Worm (Caenorhabditis elegans) whole organism, dauer: ENCODE measurements around the gene gldc-1.

Experiments
- unc-62 ChIP-seq: sonication (generic microtip); optimal IDR thresholded peaks from 2 replicates; lab custom pipeline; 2017; ENCODE audit warnings: missing biosample characterization, missing genetic modification reagents, missing genetic modification characterization

The gldc-1 gene

DNA sequence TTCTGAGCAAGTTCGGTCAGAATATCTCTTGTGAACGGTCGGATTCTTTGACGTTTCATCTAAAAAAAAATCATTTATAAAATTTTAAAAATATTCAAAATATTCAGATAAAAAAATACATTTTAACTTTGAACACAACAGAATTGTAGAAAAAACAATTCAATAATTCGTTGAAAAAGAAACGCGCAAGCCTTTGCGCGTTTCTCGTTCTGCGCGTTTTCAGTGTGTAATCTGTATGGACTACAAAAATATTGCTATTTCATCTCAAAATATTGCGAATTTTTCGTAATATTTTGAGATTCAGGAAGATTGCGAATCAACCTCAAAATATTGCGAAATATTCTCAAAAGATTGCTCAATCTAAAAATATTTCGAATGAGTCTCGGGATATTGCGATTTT lies 5.7 kb downstream of the gldc-1 start, which contains the start of gene R12C12.7:
Gene R12C12.7 (minus strand): TSS at position 59 of the 400 bp plus-strand sequence.
- no peak for TF ChIP-seq unc-62 (GFP tag; lab: Kevin White, UChicago)

DNA sequence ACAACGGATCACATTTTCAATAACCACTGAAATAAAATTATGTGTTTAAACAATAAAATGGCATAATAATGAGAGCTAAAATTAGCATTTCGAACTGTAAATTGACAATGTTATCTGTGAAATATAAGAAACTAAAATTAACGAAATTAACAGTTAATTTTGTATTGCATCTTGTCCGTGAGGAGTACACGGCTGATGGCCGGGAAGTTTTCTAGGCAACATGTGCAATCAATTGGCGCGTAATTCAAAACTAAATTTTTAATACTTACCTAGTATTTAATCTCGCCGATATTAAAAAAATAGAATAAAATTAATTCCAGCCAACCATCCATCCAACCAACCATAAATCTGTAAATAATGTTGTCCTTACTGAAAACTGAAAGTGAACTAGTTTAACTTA lies 11.3 kb downstream of the gldc-1 start:
- no peak for TF ChIP-seq unc-62 (GFP tag; lab: Kevin White, UChicago)

DNA sequence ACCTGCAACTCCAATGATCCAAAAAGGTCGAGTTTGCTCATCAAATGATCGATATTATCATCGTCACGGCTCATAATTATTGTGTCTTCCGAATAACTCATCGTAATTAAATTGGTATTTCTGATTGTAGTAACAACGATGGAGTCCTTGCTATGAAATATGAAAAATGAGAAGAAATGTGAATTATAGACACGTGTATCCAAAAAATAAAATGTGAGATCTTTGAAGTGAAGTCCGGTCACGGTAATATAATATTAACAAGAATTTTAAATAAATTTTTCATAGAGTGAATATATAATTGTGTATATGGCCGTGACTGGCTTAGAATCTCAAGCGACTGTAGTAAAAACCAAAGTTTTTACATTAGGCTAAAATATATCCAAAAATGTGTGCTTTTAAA lies 16.8 kb downstream of the gldc-1 start, which contains the start of gene H12I13.1:
Gene H12I13.1 (minus strand): TSS at position 101 of the 400 bp plus-strand sequence.
- no peak for TF ChIP-seq unc-62 (GFP tag; lab: Kevin White, UChicago)

DNA sequence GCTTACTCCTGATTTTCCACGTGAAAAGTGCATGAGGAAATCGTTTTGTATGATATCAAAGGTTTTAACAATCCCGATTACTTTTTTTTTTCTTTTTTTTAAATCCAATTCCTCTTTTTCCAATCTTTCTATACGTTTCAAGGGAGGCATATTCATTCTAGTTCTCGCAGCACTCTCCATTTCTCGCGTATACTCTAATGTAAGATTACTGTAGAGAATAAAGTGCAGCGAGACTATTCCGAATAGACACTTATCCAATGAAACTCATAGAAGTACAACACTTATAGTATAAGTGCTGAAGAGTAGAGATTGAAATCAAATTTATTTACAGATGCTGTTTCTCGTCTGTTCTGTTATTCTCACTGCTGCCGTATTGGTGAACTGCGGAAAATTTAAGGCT lies 27.4 kb downstream of the gldc-1 start, which contains the start of gene H12I13.6:
Gene H12I13.6 (plus strand): TSS at position 301 of the 400 bp plus-strand sequence.
- no peak for TF ChIP-seq unc-62 (GFP tag; lab: Kevin White, UChicago)

DNA sequence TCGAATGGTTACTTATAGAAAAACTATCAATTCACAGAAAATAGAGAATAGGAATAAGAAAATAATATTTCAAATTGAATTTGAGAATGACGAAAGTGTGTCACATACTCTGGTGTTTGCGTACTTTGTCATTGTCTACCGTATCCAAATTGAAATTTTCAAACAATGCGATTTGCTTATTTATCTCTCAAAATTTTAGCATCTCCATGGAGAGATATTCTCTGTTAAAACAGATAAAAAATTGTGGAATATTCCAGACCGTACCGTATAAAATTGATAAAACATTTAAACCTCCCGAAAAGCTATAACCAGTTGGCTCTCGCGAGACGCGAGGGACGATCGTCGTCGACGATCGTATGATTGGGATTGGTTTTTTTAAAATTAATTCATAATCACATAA lies 30.5 kb downstream of the gldc-1 start, which contains the start of gene fbf-1:
Gene fbf-1 (minus strand): TSS at position 101 of the 400 bp plus-strand sequence.
- no peak for TF ChIP-seq unc-62 (GFP tag; lab: Kevin White, UChicago)

DNA sequence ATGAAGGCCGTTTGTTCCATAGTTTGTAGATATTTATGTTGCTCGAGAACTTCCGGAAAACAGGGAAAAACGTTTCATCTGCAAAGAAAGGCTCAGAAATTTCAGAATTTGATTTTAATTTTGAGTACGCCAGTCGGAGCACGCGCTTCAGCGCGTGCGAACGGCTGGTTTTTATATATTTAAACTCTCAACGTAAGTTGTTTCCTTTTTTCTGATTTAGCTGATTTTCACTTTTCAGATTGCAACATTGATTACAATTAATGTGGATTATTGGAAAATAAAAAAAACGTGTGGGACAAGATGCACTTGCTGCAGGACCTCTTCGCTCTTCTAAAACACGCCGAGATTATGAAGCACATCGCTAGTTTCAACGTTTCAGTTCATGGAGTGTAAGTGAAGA lies 32.4 kb downstream of the gldc-1 start, which contains the start of gene F21H12.3:
Gene F21H12.3 (plus strand): TSS at position 301 of the 400 bp plus-strand sequence.
- TF ChIP-seq unc-62 (GFP tag; lab: Kevin White, UChicago), result no peak

DNA sequence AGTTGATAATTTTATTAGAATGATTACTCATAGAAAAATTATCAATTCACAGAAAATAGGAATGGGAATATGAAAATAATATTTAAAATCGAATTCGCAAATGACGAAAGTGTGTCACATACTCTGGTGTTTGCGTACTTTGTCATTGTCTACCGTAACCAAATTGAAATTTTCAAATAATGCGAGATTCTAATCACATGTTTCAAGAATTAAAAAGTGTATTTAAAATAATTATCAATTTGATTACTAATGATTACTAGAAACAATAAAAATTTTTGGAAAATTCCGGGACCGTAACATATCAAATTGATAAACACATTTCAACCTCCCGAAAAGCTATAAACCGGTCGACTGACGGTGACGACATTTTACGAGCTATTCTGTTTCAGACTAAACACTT lies 41.2 kb downstream of the gldc-1 start, which contains the start of the genes fbf-2 and nspg-3:
Gene fbf-2 (minus strand): TSS at position 101 of the 400 bp plus-strand sequence.
Gene nspg-3 (plus strand): TSS at position 388 of the 400 bp plus-strand sequence.
- no peak for TF ChIP-seq unc-62 (GFP tag; lab: Kevin White, UChicago)

DNA sequence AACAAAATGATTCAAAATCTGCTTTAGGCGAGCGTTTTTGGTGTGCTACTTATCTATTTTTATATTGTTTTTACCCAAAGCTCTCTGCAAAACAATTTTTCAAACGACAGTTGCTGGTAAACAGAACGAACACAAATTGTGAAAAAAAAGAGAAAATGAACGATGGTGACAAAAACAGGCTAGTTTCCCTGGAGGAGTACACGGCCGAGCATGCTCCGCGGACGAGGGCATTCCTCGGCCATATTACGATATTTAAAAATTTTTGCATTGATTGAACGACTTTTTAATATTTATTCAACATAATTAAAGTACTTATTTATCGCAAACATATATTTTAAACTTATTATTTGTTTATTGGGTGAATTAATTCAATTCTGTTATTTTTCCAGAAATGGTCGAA lies 47.2 kb downstream of the gldc-1 start, which contains the start of the genes tpp-2 and rbbp-5:
Gene tpp-2 (minus strand): TSS at position 157 of the 400 bp plus-strand sequence.
Gene rbbp-5 (plus strand): TSS at position 390 of the 400 bp plus-strand sequence.
- no peak for TF ChIP-seq unc-62 (GFP tag; lab: Kevin White, UChicago)

DNA sequence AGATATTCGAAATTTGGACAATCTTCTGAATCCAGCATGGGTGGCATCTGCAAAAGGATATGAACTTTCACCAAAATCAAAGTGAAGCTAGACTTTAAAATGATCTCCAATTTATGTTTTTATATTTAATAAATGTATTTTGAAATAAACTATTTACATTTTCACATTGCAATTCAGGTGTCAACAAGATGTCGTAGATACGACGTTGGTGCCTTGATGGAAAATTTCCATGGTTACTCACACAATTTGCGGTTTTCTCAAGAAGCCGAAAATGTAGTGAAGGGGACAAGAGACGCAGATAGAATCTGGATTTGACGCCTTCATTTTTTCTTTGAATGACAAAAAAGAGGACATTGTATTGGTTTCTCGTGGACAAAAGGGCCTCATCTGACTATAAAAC lies 49.3 kb downstream of the gldc-1 start, which contains the start of gene rgs-3:
Gene rgs-3 (plus strand): TSS at position 301 of the 400 bp plus-strand sequence.
- no peak for TF ChIP-seq unc-62 (GFP tag; lab: Kevin White, UChicago)

DNA sequence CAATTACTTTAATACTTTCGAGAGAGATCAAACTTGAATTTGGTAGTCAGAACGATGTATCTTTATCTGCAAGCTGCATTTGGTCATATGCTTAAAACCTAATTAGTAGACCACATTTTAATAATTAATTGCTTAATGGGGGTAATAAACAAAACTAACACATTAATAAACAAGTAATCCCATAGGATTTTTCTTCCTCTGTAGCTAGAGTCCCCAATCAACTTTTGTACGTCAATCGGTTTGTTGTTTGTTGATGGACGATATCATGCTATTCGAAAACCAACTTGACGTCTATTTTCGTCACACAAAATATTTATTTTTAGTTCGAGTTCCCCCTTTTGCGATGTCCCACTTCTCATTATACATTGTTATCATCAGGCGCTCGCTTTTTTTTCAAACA lies 51.3 kb downstream of the gldc-1 start:
- TF ChIP-seq unc-62 (GFP tag; lab: Kevin White, UChicago), result no peak
